Worm (Caenorhabditis elegans) whole organism, late embryonic: ENCODE data around the gene C50C3.1.

ENCODE experiments used
- ceh-9 ChIP-seq: sonication (generic microtip); optimal IDR thresholded peaks from 2 replicates; lab custom pipeline; 2016; ENCODE audit warnings: mild to moderate bottlenecking, missing genetic modification characterization, inconsistent platforms, missing compliant biosample characterization
- ets-4 ChIP-seq: sonication (generic microtip); optimal IDR thresholded peaks from 2 replicates; lab custom pipeline; 2016; ENCODE audit warnings: missing genetic modification characterization, missing compliant biosample characterization
- hlh-30 ChIP-seq: sonication (generic microtip); optimal IDR thresholded peaks from 2 replicates; lab custom pipeline; 2017; ENCODE audit warnings: antibody characterized with exemption, missing genetic modification characterization, missing compliant biosample characterization; ENCODE audit not compliant: insufficient read depth
- pax-1 ChIP-seq: fragments of 150-350 bp; optimal IDR thresholded peaks from 2 replicates; lab custom pipeline; 2014; ENCODE audit warnings: missing biosample characterization, missing genetic modification characterization
- pqm-1 ChIP-seq: sonication (generic microtip); optimal IDR thresholded peaks from 2 replicates; lab custom pipeline; 2016; ENCODE audit warnings: missing genetic modification characterization, missing compliant biosample characterization
- pros-1 ChIP-seq: fragments of 150-350 bp; optimal IDR thresholded peaks from 2 replicates; lab custom pipeline; 2014; ENCODE audit warnings: missing biosample characterization, missing genetic modification reagents, missing genetic modification characterization
- tbx-2 ChIP-seq: sonication (generic microtip); optimal IDR thresholded peaks from 2 replicates; lab custom pipeline; 2016; ENCODE audit warnings: missing genetic modification characterization, missing compliant biosample characterization
- unc-55 ChIP-seq: sonication (generic microtip); optimal IDR thresholded peaks from 2 replicates; lab custom pipeline; 2017; ENCODE audit warnings: missing biosample characterization, missing genetic modification reagents, missing genetic modification characterization
- unc-86 ChIP-seq: sonication (generic microtip); optimal IDR thresholded peaks from 2 replicates; lab custom pipeline; 2016; ENCODE audit warnings: missing genetic modification characterization, missing compliant biosample characterization

ce11 chrIII:8229480-8229879 lies 37.7 kb downstream of the C50C3.1 start:
- TF ChIP-seq tbx-2 (tag; lab: Kevin White, UChicago) (no peak), hlh-30 (tag; lab: Kevin White, UChicago) (no peak), pax-1 (tag; lab: Kevin White, UChicago) (no peak), pqm-1 (tag; lab: Kevin White, UChicago) (no peak), pros-1 (tag; lab: Kevin White, UChicago) (no peak), ets-4 (tag; lab: Kevin White, UChicago) (no peak), unc-86 (no peak), ceh-9 (tag; lab: Kevin White, UChicago) (no peak), unc-55 (GFP tag; lab: Kevin White, UChicago) (no peak)
